Fruit fly (Drosophila melanogaster) whole organism, embryonic: Measurements from ENCODE around the gene raptor.

Experiments
- CG13894 ChIP-seq: fragments of 200-800 bp; sonication (Bioruptor generic); optimal IDR thresholded peaks from 3 replicates; lab custom pipeline; 2018; ENCODE audit warnings: missing biosample characterization, mild to moderate bottlenecking, missing genetic modification characterization, moderate library complexity
- CG15011 ChIP-seq: fragments of 200-800 bp; sonication (Bioruptor generic); optimal IDR thresholded peaks from 3 replicates; lab custom pipeline; 2018; ENCODE audit warnings: missing biosample characterization, mild to moderate bottlenecking, missing genetic modification characterization
- CG15601 ChIP-seq: fragments of 200-800 bp; sonication (Bioruptor generic); optimal IDR thresholded peaks from 3 replicates; lab custom pipeline; 2019; ENCODE audit warnings: missing biosample characterization, mild to moderate bottlenecking, missing genetic modification characterization, moderate library complexity
- CG1602 ChIP-seq: fragments of 200-800 bp; sonication (Bioruptor generic); optimal IDR thresholded peaks from 3 replicates; lab custom pipeline; 2016; ENCODE audit warnings: missing biosample characterization, missing genetic modification characterization
- CG17385 ChIP-seq: fragments of 200-800 bp; sonication (Bioruptor generic); optimal IDR thresholded peaks from 3 replicates; lab custom pipeline; 2018; ENCODE audit warnings: missing biosample characterization, mild to moderate bottlenecking, missing genetic modification characterization
- CG2202 ChIP-seq: fragments of 200-800 bp; sonication (Bioruptor generic); optimal IDR thresholded peaks from 2 replicates; lab custom pipeline; 2018; ENCODE audit warnings: missing biosample characterization, mild to moderate bottlenecking, missing genetic modification characterization
- CG2875 ChIP-seq: fragments of 200-800 bp; sonication (Bioruptor generic); optimal IDR thresholded peaks from 2 replicates; lab custom pipeline; 2017; ENCODE audit warnings: missing biosample characterization, mild to moderate bottlenecking, missing genetic modification characterization, missing genetic modification reagents
- CG30020 ChIP-seq: fragments of 200-800 bp; optimal IDR thresholded peaks from 2 replicates; lab custom pipeline; 2019; ENCODE audit warnings: missing biosample characterization, mild to moderate bottlenecking, missing genetic modification characterization, moderate library complexity
- CG31441 ChIP-seq: fragments of 200-800 bp; sonication (Bioruptor generic); IDR thresholded peaks from 2 replicates; pipeline ENCODE4 v1.3.6; 2022; ENCODE audit warnings: missing biosample characterization, missing genetic modification characterization
- CG32767 ChIP-seq: fragments of 200-800 bp; sonication (Bioruptor generic); IDR thresholded peaks from 2 replicates; pipeline ENCODE4 v1.3.6; 2022; ENCODE audit warnings: missing biosample characterization, missing genetic modification characterization
- CG34422 ChIP-seq: fragments of 200-800 bp; sonication (Bioruptor generic); IDR thresholded peaks from 3 replicates; pipeline ENCODE4 v1.3.6; 2022; ENCODE audit warnings: missing biosample characterization, missing genetic modification characterization
- CG3995 ChIP-seq: fragments of 200-800 bp; sonication (Bioruptor generic); optimal IDR thresholded peaks from 3 replicates; lab custom pipeline; 2016; ENCODE audit warnings: missing biosample characterization, missing genetic modification characterization
- CG4707 ChIP-seq: fragments of 200-800 bp; sonication (Bioruptor generic); optimal IDR thresholded peaks from 2 replicates; lab custom pipeline; 2018; ENCODE audit warnings: missing biosample characterization, mild to moderate bottlenecking, missing genetic modification characterization, moderate library complexity
- CG6791 ChIP-seq: fragments of 200-800 bp; sonication (Bioruptor generic); IDR thresholded peaks from 3 replicates; pipeline ENCODE4 v1.3.6; 2022; ENCODE audit warnings: missing biosample characterization, missing genetic modification characterization; ENCODE audit not compliant: partially characterized antibody
- CG8290 ChIP-seq, 3 experiments: fragments of 200-800 bp; sonication (Bioruptor generic); optimal IDR thresholded peaks; 2 replicates each; lab custom pipeline; 2016 to 2019; ENCODE audit warnings: missing biosample characterization in 3 of 3, missing genetic modification characterization in 3 of 3, mild to moderate bottlenecking in 2 of 3, moderate library complexity in 1 of 3
- CG8478 ChIP-seq: fragments of >200 bp; optimal IDR thresholded peaks from 2 replicates; lab custom pipeline; 2018
- CG9797 ChIP-seq: fragments of 200-800 bp; sonication (Bioruptor generic); optimal IDR thresholded peaks from 3 replicates; lab custom pipeline; 2018; ENCODE audit warnings: missing biosample characterization, mild to moderate bottlenecking, missing genetic modification characterization
- CHES-1-like ChIP-seq: fragments of 200-800 bp; sonication (Bioruptor generic); optimal IDR thresholded peaks from 2 replicates; lab custom pipeline; 2016; ENCODE audit warnings: missing biosample characterization, missing genetic modification characterization
- CkIIα-i1 ChIP-seq: fragments of 200-800 bp; sonication (Bioruptor generic); IDR thresholded peaks from 2 replicates; pipeline ENCODE4 v1.3.6; 2022; ENCODE audit warnings: missing biosample characterization, missing genetic modification characterization
- Deaf1 ChIP-seq: fragments of 200-800 bp; optimal IDR thresholded peaks from 3 replicates; lab custom pipeline; 2019; ENCODE audit warnings: missing biosample characterization, mild to moderate bottlenecking, missing genetic modification characterization, moderate library complexity
- Dip3 ChIP-seq: fragments of 200-800 bp; sonication (Bioruptor generic); optimal IDR thresholded peaks from 3 replicates; lab custom pipeline; 2016; ENCODE audit warnings: missing biosample characterization, missing genetic modification characterization
- Hr39 ChIP-seq: fragments of >200 bp; optimal IDR thresholded peaks from 2 replicates; lab custom pipeline; 2017
- Lhr ChIP-seq: fragments of 200-800 bp; sonication (Bioruptor generic); optimal IDR thresholded peaks from 3 replicates; lab custom pipeline; 2017; ENCODE audit warnings: mild to moderate bottlenecking, missing biosample characterization, missing genetic modification reagents, missing genetic modification characterization
- Lim3 ChIP-seq: fragments of 200-800 bp; sonication (Bioruptor generic); IDR thresholded peaks from 2 replicates; pipeline ENCODE4 v1.3.6; 2022; ENCODE audit warnings: missing biosample characterization, missing genetic modification characterization
- MESR4 ChIP-seq: fragments of 200-800 bp; sonication (Bioruptor generic); optimal IDR thresholded peaks from 2 replicates; lab custom pipeline; 2018; ENCODE audit warnings: missing biosample characterization, mild to moderate bottlenecking, missing genetic modification characterization, moderate library complexity
- Max ChIP-seq: fragments of 200-800 bp; sonication (Bioruptor generic); optimal IDR thresholded peaks from 2 replicates; lab custom pipeline; 2016; ENCODE audit warnings: missing biosample characterization, mild to moderate bottlenecking, missing genetic modification characterization
- Ptx1 ChIP-seq: fragments of 200-800 bp; sonication (Bioruptor generic); IDR thresholded peaks from 2 replicates; pipeline ENCODE4 v1.3.6; 2022; ENCODE audit warnings: missing biosample characterization, missing genetic modification characterization
- Sin3A ChIP-seq: fragments of >200 bp; optimal IDR thresholded peaks from 2 replicates; lab custom pipeline; 2018
- YL-1 ChIP-seq: fragments of 200-800 bp; sonication (Bioruptor generic); optimal IDR thresholded peaks from 3 replicates; lab custom pipeline; 2017; ENCODE audit warnings: missing biosample characterization, mild to moderate bottlenecking, missing genetic modification characterization
- ac ChIP-seq: fragments of 200-800 bp; sonication (Bioruptor generic); optimal IDR thresholded peaks from 3 replicates; lab custom pipeline; 2017; ENCODE audit warnings: missing biosample characterization, mild to moderate bottlenecking, missing genetic modification characterization
- az2 ChIP-seq: fragments of 200-800 bp; sonication (Bioruptor generic); optimal IDR thresholded peaks from 3 replicates; lab custom pipeline; 2016; ENCODE audit warnings: missing biosample characterization, missing genetic modification characterization
- bigmax ChIP-seq: fragments of 200-800 bp; sonication (Bioruptor generic); optimal IDR thresholded peaks from 2 replicates; lab custom pipeline; 2018; ENCODE audit warnings: missing biosample characterization, mild to moderate bottlenecking, missing genetic modification characterization
- bowl ChIP-seq: fragments of 200-800 bp; sonication (Bioruptor generic); IDR thresholded peaks from 2 replicates; pipeline ENCODE4 v1.3.6; 2022; ENCODE audit warnings: missing biosample characterization, missing genetic modification characterization
- bsh ChIP-seq, 2 experiments: fragments of 200-800 bp; sonication (Bioruptor generic); optimal IDR thresholded peaks; 2 replicates each; lab custom pipeline; 2017 to 2018; ENCODE audit warnings: mild to moderate bottlenecking in 2 of 2, missing biosample characterization in 2 of 2, missing genetic modification characterization in 2 of 2, moderate library complexity in 1 of 2
- crc ChIP-seq: fragments of 200-800 bp; sonication (Bioruptor generic); optimal IDR thresholded peaks from 2 replicates; lab custom pipeline; 2016; ENCODE audit warnings: missing biosample characterization, missing genetic modification characterization
- ewg ChIP-seq: fragments of 200-800 bp; sonication (Bioruptor generic); optimal IDR thresholded peaks from 3 replicates; lab custom pipeline; 2017; ENCODE audit warnings: mild to moderate bottlenecking, missing biosample characterization, missing genetic modification reagents, missing genetic modification characterization
- fd102C ChIP-seq: fragments of 200-800 bp; sonication (Bioruptor generic); optimal IDR thresholded peaks from 2 replicates; lab custom pipeline; 2018; ENCODE audit warnings: missing biosample characterization, mild to moderate bottlenecking, missing genetic modification characterization, moderate library complexity
- gce ChIP-seq: fragments of 200-800 bp; sonication (Bioruptor generic); IDR thresholded peaks from 3 replicates; pipeline ENCODE4 v1.3.6; 2022; ENCODE audit warnings: missing biosample characterization, missing genetic modification characterization
- hkb ChIP-seq, 2 experiments: fragments of 200-800 bp in 1 of 2; fragments of >200 bp in 1 of 2; sonication (Bioruptor generic) in 1 of 2; IDR thresholded peaks in 1 of 2; optimal IDR thresholded peaks in 1 of 2; 2 replicates each; pipeline versions ENCODE4 v1.3.6 to Lab custom; 2017 to 2022; ENCODE audit warnings: missing biosample characterization in 1 of 2, missing genetic modification characterization in 1 of 2
- ind ChIP-seq: fragments of 200-800 bp; sonication (Bioruptor generic); optimal IDR thresholded peaks from 3 replicates; lab custom pipeline; 2016; ENCODE audit warnings: missing biosample characterization, missing genetic modification characterization
- jing ChIP-seq: fragments of 200-800 bp; sonication (Bioruptor generic); optimal IDR thresholded peaks from 2 replicates; lab custom pipeline; 2018; ENCODE audit warnings: missing biosample characterization, mild to moderate bottlenecking, missing genetic modification characterization
- nom ChIP-seq: fragments of 200-800 bp; sonication (Bioruptor generic); optimal IDR thresholded peaks from 2 replicates; lab custom pipeline; 2017; ENCODE audit warnings: missing biosample characterization, missing genetic modification characterization, mild to moderate bottlenecking, moderate library complexity, missing genetic modification reagents
- psq ChIP-seq: fragments of 200-800 bp; sonication (Bioruptor generic); optimal IDR thresholded peaks from 2 replicates; lab custom pipeline; 2017; ENCODE audit warnings: missing biosample characterization, missing genetic modification characterization
- run ChIP-seq: fragments of 200-800 bp; sonication (Bioruptor generic); optimal IDR thresholded peaks from 3 replicates; lab custom pipeline; 2018; ENCODE audit warnings: missing biosample characterization, mild to moderate bottlenecking, missing genetic modification characterization
- scrt ChIP-seq: fragments of 200-800 bp; sonication (Bioruptor generic); optimal IDR thresholded peaks from 2 replicates; lab custom pipeline; 2018; ENCODE audit warnings: missing biosample characterization, mild to moderate bottlenecking, missing genetic modification characterization, moderate library complexity
- sens-2 ChIP-seq: fragments of 200-800 bp; sonication (Bioruptor generic); IDR thresholded peaks from 2 replicates; pipeline ENCODE4 v1.3.6; 2022; ENCODE audit warnings: missing biosample characterization, missing genetic modification characterization
- sisA ChIP-seq: fragments of 200-800 bp; sonication (Bioruptor generic); IDR thresholded peaks from 2 replicates; pipeline ENCODE4 v1.3.6; 2022; ENCODE audit warnings: missing biosample characterization, missing genetic modification characterization
- stc ChIP-seq: fragments of 200-800 bp; sonication (Bioruptor generic); IDR thresholded peaks from 2 replicates; pipeline ENCODE4 v1.3.6; 2022; ENCODE audit warnings: missing biosample characterization, missing genetic modification characterization
- tx ChIP-seq: fragments of 200-800 bp; sonication (Bioruptor generic); optimal IDR thresholded peaks from 2 replicates; lab custom pipeline; 2016; ENCODE audit warnings: missing biosample characterization, missing genetic modification characterization
- z ChIP-seq: fragments of 200-800 bp; sonication (Bioruptor generic); IDR thresholded peaks from 3 replicates; pipeline ENCODE4 v1.3.6; 2022; ENCODE audit warnings: missing biosample characterization, missing genetic modification characterization

Gene raptor

DNA sequence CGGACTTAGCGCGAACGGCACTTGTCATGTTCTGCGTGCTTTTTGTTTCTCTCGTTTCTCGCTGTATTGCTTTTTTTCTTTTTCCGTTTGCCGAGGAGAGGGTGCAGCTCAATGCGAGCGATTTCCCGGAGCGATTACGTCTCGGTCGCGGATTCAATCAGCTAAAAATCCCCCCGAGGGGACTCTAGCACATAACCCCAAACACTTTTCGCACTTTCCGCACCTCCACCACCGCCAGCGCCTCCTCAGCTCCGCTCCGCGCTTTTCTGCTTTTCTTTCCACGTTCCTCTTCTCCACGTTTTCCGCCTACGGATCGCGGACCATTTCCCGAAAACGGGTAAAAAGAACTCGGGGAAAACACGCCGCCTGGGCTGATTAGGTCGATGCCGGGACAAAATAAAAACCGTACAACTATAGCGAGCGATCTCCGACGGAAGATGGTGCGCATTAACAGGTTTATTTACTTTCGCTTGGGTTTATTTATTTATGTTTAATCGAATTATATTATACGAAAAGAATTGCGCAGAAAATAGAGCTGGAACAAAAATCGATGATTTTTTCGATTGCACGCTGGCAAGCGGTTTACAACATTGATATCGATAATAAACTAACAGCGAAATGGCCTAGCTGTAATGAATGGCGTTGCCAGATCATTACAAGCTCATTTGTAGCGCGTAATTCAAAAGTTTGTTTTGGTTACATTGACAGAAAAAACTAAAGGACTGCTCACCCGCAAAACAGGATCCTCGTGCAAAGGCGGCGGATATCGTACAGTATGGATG is at the start of gene raptor (continued):
- TF ChIP-seq Deaf1 (tag; lab: Kevin White, UChicago): peak; percentile 11
- TF ChIP-seq bowl: no peak
- no peak for TF ChIP-seq CG8478 (lab: Kevin White, UChicago)
- peak; percentile 35 for TF ChIP-seq psq
- no peak for TF ChIP-seq CG4707
- TF ChIP-seq CG15011: no peak
- peak; percentile 5 for TF ChIP-seq Sin3A
- no peak for TF ChIP-seq CkIIα-i1 (GFP tag; lab: Robert Waterston, UW)
- no peak for TF ChIP-seq ac (GFP tag; lab: Kevin White, UChicago)
- TF ChIP-seq Lim3: no peak
- no peak for TF ChIP-seq crc (GFP tag; lab: Kevin White, UChicago)
- no peak for TF ChIP-seq sens-2
- TF ChIP-seq Hr39 (lab: Kevin White, UChicago): no peak
- TF ChIP-seq hkb (optimal IDR thresholded peaks at IDR 0.05; lab: Kevin White, UChicago): no peak
- no peak for TF ChIP-seq hkb (GFP tag; IDR thresholded peaks at IDR 0.05; lab: Robert Waterston, UW)
- peak; percentile 43 for TF ChIP-seq bigmax (GFP tag; lab: Kevin White, UChicago)
- no peak for TF ChIP-seq Ptx1 (GFP tag; lab: Robert Waterston, UW)
- TF ChIP-seq Lhr (GFP tag; lab: Kevin White, UChicago): no peak
- no peak for TF ChIP-seq Dip3
- TF ChIP-seq Max (GFP tag; lab: Kevin White, UChicago): no peak
- no peak for TF ChIP-seq ind (GFP tag; lab: Kevin White, UChicago)
- TF ChIP-seq CG34422 (GFP tag; lab: Robert Waterston, UW): no peak
- no peak for TF ChIP-seq nom (GFP tag; lab: Kevin White, UChicago)
- no peak for TF ChIP-seq CG1602 (GFP tag; lab: Kevin White, UChicago)
- TF ChIP-seq CG8290 (GFP tag; optimal IDR thresholded peaks at IDR 0.05; lab: Kevin White, UChicago): no peak
- TF ChIP-seq CG8290 (tag; optimal IDR thresholded peaks at IDR 0.05; lab: Kevin White, UChicago): no peak
- no peak for TF ChIP-seq scrt (GFP tag; lab: Kevin White, UChicago)
- TF ChIP-seq CG9797 (GFP tag; lab: Kevin White, UChicago): no peak
- TF ChIP-seq az2 (GFP tag; lab: Kevin White, UChicago): no peak
- TF ChIP-seq CG30020 (tag; lab: Kevin White, UChicago): no peak
- no peak for TF ChIP-seq CG3995 (GFP tag; lab: Kevin White, UChicago)
- peak in 1 of 2 experiments; percentile 0 for TF ChIP-seq bsh (GFP tag; optimal IDR thresholded peaks at IDR 0.05; lab: Kevin White, UChicago)
- TF ChIP-seq MESR4: peak; percentile 76
- TF ChIP-seq CG15601: no peak
- TF ChIP-seq CG32767 (GFP tag; lab: Robert Waterston, UW): no peak
- no peak for TF ChIP-seq stc (GFP tag; lab: Robert Waterston, UW)
- TF ChIP-seq fd102C (GFP tag; lab: Kevin White, UChicago): no peak
- peak; percentile 51 for TF ChIP-seq YL-1 (GFP tag; lab: Kevin White, UChicago)
- no peak for TF ChIP-seq CG2202
- TF ChIP-seq CG31441: no peak
- TF ChIP-seq sisA (GFP tag; lab: Robert Waterston, UW): no peak
- no peak for TF ChIP-seq CG13894 (tag; lab: Kevin White, UChicago)
- TF ChIP-seq tx: no peak
- TF ChIP-seq ewg (GFP tag; lab: Kevin White, UChicago): no peak
- no peak for TF ChIP-seq CHES-1-like (GFP tag; lab: Kevin White, UChicago)
- TF ChIP-seq run: no peak
- TF ChIP-seq z (GFP tag; lab: Robert Waterston, UW): no peak
- TF ChIP-seq CG17385 (GFP tag; lab: Kevin White, UChicago): no peak
- TF ChIP-seq gce (GFP tag; lab: Robert Waterston, UW): no peak
- TF ChIP-seq jing: no peak
- TF ChIP-seq CG2875 (GFP tag; lab: Kevin White, UChicago): no peak
- peak; percentile 46; the same call in 1 of the 3 replicates for TF ChIP-seq CG6791 (GFP tag; lab: Robert Waterston, UW)
